Fruit fly (Drosophila melanogaster) whole organism, wandering third instar larva: Measurements from ENCODE around the gene CG43675.

Source experiments
- Abd-B ChIP-seq: fragments of >200 bp; optimal IDR thresholded peaks from 2 replicates; lab custom pipeline; 2017; ENCODE audit warnings: missing biosample characterization, missing genetic modification characterization
- CG32264 ChIP-seq: fragments of 200-800 bp; sonication (Bioruptor generic); optimal IDR thresholded peaks from 2 replicates; lab custom pipeline; 2016; ENCODE audit warnings: missing biosample characterization, missing genetic modification characterization
- CG9705 ChIP-seq: fragments of 200-800 bp; sonication (Bioruptor generic); optimal IDR thresholded peaks from 2 replicates; lab custom pipeline; 2018; ENCODE audit warnings: missing biosample characterization, mild to moderate bottlenecking, missing genetic modification characterization
- CrebA ChIP-seq: fragments of 200-800 bp; sonication (Bioruptor generic); optimal IDR thresholded peaks from 2 replicates; lab custom pipeline; 2016; ENCODE audit warnings: missing biosample characterization, mild to moderate bottlenecking, missing genetic modification characterization, borderline replicate concordance
- Dfd ChIP-seq: fragments of >200 bp; optimal IDR thresholded peaks from 2 replicates; lab custom pipeline; 2017; ENCODE audit warnings: missing biosample characterization, missing genetic modification characterization
- Dif ChIP-seq: fragments of 200-275, 200-300 bp; sonication (Bioruptor generic); optimal IDR thresholded peaks from 2 replicates; lab custom pipeline; 2018; ENCODE audit warnings: missing biosample characterization, missing genetic modification characterization; ENCODE audit not compliant: partially characterized antibody
- GATAd ChIP-seq: sonication (Bioruptor generic); optimal IDR thresholded peaks from 2 replicates; lab custom pipeline; 2016; ENCODE audit warnings: missing biosample characterization, missing genetic modification characterization
- HLH106 ChIP-seq: fragments of 200-800 bp; optimal IDR thresholded peaks from 3 replicates; lab custom pipeline; 2019; ENCODE audit warnings: missing biosample characterization, mild to moderate bottlenecking, missing genetic modification characterization, moderate library complexity
- Hnf4 ChIP-seq: fragments of 200-800 bp; sonication (Bioruptor generic); optimal IDR thresholded peaks from 2 replicates; lab custom pipeline; 2016; ENCODE audit warnings: missing biosample characterization, mild to moderate bottlenecking, missing genetic modification characterization
- Hr78 ChIP-seq: fragments of >200 bp; optimal IDR thresholded peaks from 2 replicates; lab custom pipeline; 2017; ENCODE audit warnings: missing biosample characterization, missing genetic modification characterization
- Hr83 ChIP-seq: fragments of 200-300 bp; sonication (Bioruptor generic); optimal IDR thresholded peaks from 2 replicates; lab custom pipeline; 2016; ENCODE audit warnings: missing biosample characterization, mild to moderate bottlenecking, missing genetic modification characterization, moderate library complexity; ENCODE audit not compliant: poor library complexity, severe bottlenecking
- Jra ChIP-seq: sonication (Bioruptor generic); optimal IDR thresholded peaks from 2 replicates; lab custom pipeline; 2016; ENCODE audit warnings: missing biosample characterization, missing genetic modification characterization
- Mio ChIP-seq: sonication (Bioruptor generic); optimal IDR thresholded peaks from 2 replicates; lab custom pipeline; 2016; ENCODE audit warnings: missing biosample characterization, missing genetic modification characterization
- Myc ChIP-seq: fragments of >200 bp; optimal IDR thresholded peaks from 2 replicates; lab custom pipeline; 2017
- N ChIP-seq: fragments of >200 bp; optimal IDR thresholded peaks from 2 replicates; lab custom pipeline; 2018; ENCODE audit warnings: missing biosample characterization, missing external identifiers, missing genetic modification characterization
- OdsH ChIP-seq: fragments of 200-800 bp; sonication (Bioruptor generic); optimal IDR thresholded peaks from 2 replicates; lab custom pipeline; 2016; ENCODE audit warnings: missing biosample characterization, mild to moderate bottlenecking, missing genetic modification characterization
- Rel ChIP-seq, 2 experiments: fragments of 200-800 bp; sonication (Bioruptor generic) in 1 of 2; optimal IDR thresholded peaks; 2 replicates in 1 of 2; 3 replicates in 1 of 2; lab custom pipeline; 2016 to 2019; ENCODE audit warnings: mild to moderate bottlenecking in 2 of 2, missing biosample characterization in 2 of 2, missing genetic modification characterization in 2 of 2, moderate library complexity in 1 of 2
- Sp1 ChIP-seq: fragments of 200-800 bp; sonication (Bioruptor generic); optimal IDR thresholded peaks from 3 replicates; lab custom pipeline; 2019; ENCODE audit warnings: missing biosample characterization, mild to moderate bottlenecking, missing genetic modification characterization, moderate library complexity
- Vsx2 ChIP-seq: fragments of 200-300, 225-300 bp; sonication (Bioruptor generic); optimal IDR thresholded peaks from 2 replicates; lab custom pipeline; 2018; ENCODE audit warnings: missing biosample characterization, missing genetic modification characterization; ENCODE audit not compliant: partially characterized antibody
- br ChIP-seq: fragments of 200-800 bp; sonication (Bioruptor generic); optimal IDR thresholded peaks from 2 replicates; lab custom pipeline; 2016; ENCODE audit warnings: missing biosample characterization, missing genetic modification characterization
- brk ChIP-seq: fragments of 200-800 bp; sonication (Bioruptor generic); optimal IDR thresholded peaks from 2 replicates; lab custom pipeline; 2016; ENCODE audit warnings: missing biosample characterization, mild to moderate bottlenecking, missing genetic modification characterization
- dl ChIP-seq, 2 experiments: fragments of 175-275, 200-275 bp in 1 of 2; fragments of 200-275 bp in 1 of 2; sonication (Bioruptor generic); optimal IDR thresholded peaks; lab custom pipeline; 2018; ENCODE audit warnings: mild to moderate bottlenecking in 2 of 2, missing biosample characterization in 2 of 2, missing genetic modification characterization in 2 of 2, moderate library complexity in 2 of 2; ENCODE audit not compliant: partially characterized antibody in 2 of 2, insufficient read depth in 1 of 2
- dmrt93B ChIP-seq: fragments of 200-800 bp; sonication (Bioruptor generic); optimal IDR thresholded peaks from 2 replicates; lab custom pipeline; 2018; ENCODE audit warnings: missing biosample characterization, mild to moderate bottlenecking, missing genetic modification characterization
- dsf ChIP-seq: sonication (Bioruptor generic); optimal IDR thresholded peaks from 2 replicates; lab custom pipeline; 2016; ENCODE audit warnings: missing biosample characterization, missing genetic modification characterization, borderline replicate concordance
- ey ChIP-seq: fragments of 200-800 bp; sonication (Bioruptor generic); optimal IDR thresholded peaks from 2 replicates; lab custom pipeline; 2016; ENCODE audit warnings: missing biosample characterization, missing genetic modification characterization
- foxo ChIP-seq, 2 experiments: fragments of 200-800 bp; sonication (Bioruptor generic); optimal IDR thresholded peaks; 2 replicates in 1 of 2; 3 replicates in 1 of 2; lab custom pipeline; 2016 to 2017; ENCODE audit warnings: missing biosample characterization in 2 of 2, missing genetic modification characterization in 2 of 2
- fru ChIP-seq: fragments of 200-800 bp; sonication (Bioruptor generic); optimal IDR thresholded peaks from 3 replicates; lab custom pipeline; 2016; ENCODE audit warnings: missing biosample characterization, mild to moderate bottlenecking, missing genetic modification characterization
- h ChIP-seq: fragments of 200-800 bp; sonication (Bioruptor generic); optimal IDR thresholded peaks from 3 replicates; lab custom pipeline; 2016; ENCODE audit warnings: missing biosample characterization, mild to moderate bottlenecking, missing genetic modification characterization
- jim ChIP-seq: fragments of 175-275, 200-325 bp; sonication (Bioruptor generic); optimal IDR thresholded peaks from 2 replicates; lab custom pipeline; 2016; ENCODE audit warnings: missing biosample characterization, mild to moderate bottlenecking, missing genetic modification characterization
- lola ChIP-seq: fragments of >200 bp; optimal IDR thresholded peaks from 2 replicates; lab custom pipeline; 2017; ENCODE audit warnings: missing biosample characterization, missing genetic modification characterization
- pan ChIP-seq: fragments of >200 bp; optimal IDR thresholded peaks from 2 replicates; lab custom pipeline; 2017
- psq ChIP-seq: fragments of 200-800 bp; sonication (Bioruptor generic); optimal IDR thresholded peaks from 3 replicates; lab custom pipeline; 2017; ENCODE audit warnings: missing biosample characterization, mild to moderate bottlenecking, missing genetic modification characterization, moderate library complexity
- rgr ChIP-seq: fragments of 200-800 bp; sonication (Bioruptor generic); optimal IDR thresholded peaks from 3 replicates; lab custom pipeline; 2016; ENCODE audit warnings: missing biosample characterization, mild to moderate bottlenecking, missing genetic modification characterization
- sage ChIP-seq: fragments of 200-800 bp; sonication (Bioruptor generic); optimal IDR thresholded peaks from 2 replicates; lab custom pipeline; 2016; ENCODE audit warnings: missing biosample characterization, mild to moderate bottlenecking, missing genetic modification characterization
- sv ChIP-seq: fragments of 200-800 bp; sonication (Bioruptor generic); optimal IDR thresholded peaks from 3 replicates; lab custom pipeline; 2016; ENCODE audit warnings: missing biosample characterization, missing genetic modification characterization
- tai ChIP-seq: sonication (Bioruptor generic); optimal IDR thresholded peaks from 2 replicates; lab custom pipeline; 2016; ENCODE audit warnings: missing biosample characterization, missing genetic modification characterization
- usp ChIP-seq: fragments of >200 bp; optimal IDR thresholded peaks from 2 replicates; lab custom pipeline; 2017; ENCODE audit warnings: missing biosample characterization, missing genetic modification characterization
- woc ChIP-seq: sonication (Bioruptor generic); optimal IDR thresholded peaks from 2 replicates; lab custom pipeline; 2016; ENCODE audit warnings: missing biosample characterization, mild to moderate bottlenecking, missing genetic modification characterization

Gene CG43675

dm6 chr3R:9345904-9346303 lies 9.4 kb upstream of the CG43675 start:
- TF ChIP-seq sv = no peak
- TF ChIP-seq GATAd (GFP tag; lab: Kevin White, UChicago) = no peak
- TF ChIP-seq sage (GFP tag; lab: Kevin White, UChicago) = no peak
- no peak for TF ChIP-seq lola (GFP tag; lab: Kevin White, UChicago)
- no peak for TF ChIP-seq Hr78 (GFP tag; lab: Kevin White, UChicago)
- TF ChIP-seq brk (GFP tag; lab: Kevin White, UChicago) = no peak
- no peak for TF ChIP-seq N (GFP tag; lab: Kevin White, UChicago)
- TF ChIP-seq woc (GFP tag; lab: Kevin White, UChicago) = no peak
- no peak for TF ChIP-seq psq (GFP tag; lab: Kevin White, UChicago)
- no peak for TF ChIP-seq Mio
- no peak for TF ChIP-seq CG9705 (GFP tag; lab: Kevin White, UChicago)

- TF ChIP-seq Abd-B (GFP tag; lab: Kevin White, UChicago) (no peak), Dif (GFP tag; lab: Kevin White, UChicago) (no peak), usp (GFP tag; lab: Kevin White, UChicago) (no peak), Dfd (GFP tag; lab: Kevin White, UChicago) (no peak), Hr78 (GFP tag; lab: Kevin White, UChicago) (no peak), GATAd (GFP tag; lab: Kevin White, UChicago) (no peak), CG32264 (GFP tag; lab: Kevin White, UChicago) (no peak), woc (GFP tag; lab: Kevin White, UChicago) (no peak), sage (GFP tag; lab: Kevin White, UChicago) (no peak), lola (GFP tag; lab: Kevin White, UChicago) (no peak), dsf (GFP tag; lab: Kevin White, UChicago) (no peak), tai (GFP tag; lab: Kevin White, UChicago) (no peak), pan (no peak), Sp1 (peak; percentile 2), Hnf4 (no peak), Hr83 (GFP tag; lab: Kevin White, UChicago) (no peak), Rel (GFP tag; optimal IDR thresholded peaks at IDR 0.05; lab: Kevin White, UChicago) (no peak), Rel (tag; optimal IDR thresholded peaks at IDR 0.05; lab: Kevin White, UChicago) (no peak), brk (GFP tag; lab: Kevin White, UChicago) (no peak), foxo (GFP tag; optimal IDR thresholded peaks at IDR 0.05; lab: Kevin White, UChicago) (peak in 1 of 2 experiments; percentile 35), br (GFP tag; lab: Kevin White, UChicago) (peak; percentile 27), ey (GFP tag; lab: Kevin White, UChicago) (peak; percentile 11), jim (GFP tag; lab: Kevin White, UChicago) (no peak), Mio (no peak), Jra (GFP tag; lab: Kevin White, UChicago) (no peak), dl (GFP tag; optimal IDR thresholded peaks at IDR 0.05; lab: Kevin White, UChicago; ENCODE audit: insufficient read depth in 1 of 2, partially characterized antibody in 2 of 2) (no peak), CG9705 (GFP tag; lab: Kevin White, UChicago) (no peak), h (GFP tag; lab: Kevin White, UChicago) (no peak), CrebA (no peak), N (GFP tag; lab: Kevin White, UChicago) (no peak), Vsx2 (GFP tag; lab: Kevin White, UChicago) (no peak), Myc (lab: Kevin White, UChicago) (no peak), rgr (GFP tag; lab: Kevin White, UChicago) (no peak), sv (no peak), psq (GFP tag; lab: Kevin White, UChicago) (no peak), fru (peak; percentile 11), OdsH (GFP tag; lab: Kevin White, UChicago) (no peak), dmrt93B (no peak), HLH106 (tag; lab: Kevin White, UChicago) (peak; percentile 13)
These were observed 8.8 kb upstream of the CG43675 start for dm6 chr3R:9346539-9346938.
